Fruit fly (Drosophila melanogaster) whole organism, embryonic: ENCODE results near the gene scramb2.
A peak's percentile ranks its signal among the peaks of the same experiment; 100 is the strongest.

Source experiments
- Abd-B ChIP-seq: fragments of 200-800 bp; sonication (Bioruptor generic); optimal IDR thresholded peaks from 2 replicates; lab custom pipeline; 2018; ENCODE audit warnings: missing biosample characterization, mild to moderate bottlenecking, missing genetic modification characterization, moderate library complexity
- BtbVII ChIP-seq: fragments of 200-800 bp; sonication (Bioruptor generic); optimal IDR thresholded peaks from 3 replicates; lab custom pipeline; 2017; ENCODE audit warnings: missing biosample characterization, mild to moderate bottlenecking, missing genetic modification characterization
- CG10565 ChIP-seq: fragments of 200-800 bp; sonication (Bioruptor generic); optimal IDR thresholded peaks from 3 replicates; lab custom pipeline; 2016; ENCODE audit warnings: missing biosample characterization, mild to moderate bottlenecking, missing genetic modification characterization
- CG11247 ChIP-seq: fragments of 200-800 bp; sonication (Bioruptor generic); IDR thresholded peaks from 2 replicates; pipeline ENCODE4 v1.3.6; 2022; ENCODE audit warnings: missing biosample characterization, missing genetic modification characterization
- CG1233 ChIP-seq: fragments of 200-800 bp; sonication (Bioruptor generic); optimal IDR thresholded peaks from 4 replicates; lab custom pipeline; 2018; ENCODE audit warnings: missing biosample characterization, mild to moderate bottlenecking, missing genetic modification characterization
- CG14014 ChIP-seq: fragments of 200-800 bp; sonication (Bioruptor generic); IDR thresholded peaks from 2 replicates; pipeline ENCODE4 v1.3.6; 2022; ENCODE audit warnings: missing biosample characterization, missing genetic modification characterization
- CG15696 ChIP-seq: fragments of 200-800 bp; sonication (Bioruptor generic); optimal IDR thresholded peaks from 2 replicates; lab custom pipeline; 2019; ENCODE audit warnings: missing biosample characterization, mild to moderate bottlenecking, missing genetic modification characterization, moderate library complexity
- CG17829 ChIP-seq: fragments of 200-800 bp; optimal IDR thresholded peaks from 2 replicates; lab custom pipeline; 2019; ENCODE audit warnings: missing biosample characterization, mild to moderate bottlenecking, missing genetic modification characterization, moderate library complexity
- CG18262 ChIP-seq: fragments of 200-800 bp; optimal IDR thresholded peaks from 3 replicates; lab custom pipeline; 2019; ENCODE audit warnings: missing biosample characterization, mild to moderate bottlenecking, missing genetic modification characterization, moderate library complexity
- CG43689 ChIP-seq: fragments of 200-800 bp; sonication (Bioruptor generic); IDR thresholded peaks from 2 replicates; pipeline ENCODE4 v1.3.6; 2022; ENCODE audit warnings: missing biosample characterization, missing genetic modification characterization
- CG6813 ChIP-seq: fragments of 200-800 bp; sonication (Bioruptor generic); optimal IDR thresholded peaks from 2 replicates; lab custom pipeline; 2017; ENCODE audit warnings: missing biosample characterization, missing genetic modification characterization, mild to moderate bottlenecking, moderate library complexity, missing genetic modification reagents
- CG7372 ChIP-seq: fragments of 200-800 bp; sonication (Bioruptor generic); IDR thresholded peaks from 2 replicates; pipeline ENCODE4 v1.3.6; 2022; ENCODE audit warnings: missing biosample characterization, missing genetic modification characterization
- CG8089 ChIP-seq: fragments of 200-800 bp; sonication (Bioruptor generic); optimal IDR thresholded peaks from 3 replicates; lab custom pipeline; 2016; ENCODE audit warnings: missing biosample characterization, missing genetic modification characterization
- CG8290 ChIP-seq, 3 experiments: fragments of 200-800 bp; sonication (Bioruptor generic); optimal IDR thresholded peaks; 2 replicates each; lab custom pipeline; 2016 to 2019; ENCODE audit warnings: missing biosample characterization in 3 of 3, missing genetic modification characterization in 3 of 3, mild to moderate bottlenecking in 2 of 3, moderate library complexity in 1 of 3
- CG8359 ChIP-seq: fragments of 200-800 bp; sonication (Bioruptor generic); optimal IDR thresholded peaks from 2 replicates; lab custom pipeline; 2017; ENCODE audit warnings: missing biosample characterization, mild to moderate bottlenecking, missing genetic modification characterization, borderline replicate concordance
- Elba2 ChIP-seq: fragments of 200-800 bp; sonication (Bioruptor generic); optimal IDR thresholded peaks from 3 replicates; lab custom pipeline; 2016; ENCODE audit warnings: missing biosample characterization, missing genetic modification characterization
- HHEX ChIP-seq: fragments of 200-800 bp; sonication (Bioruptor generic); optimal IDR thresholded peaks from 3 replicates; lab custom pipeline; 2017; ENCODE audit warnings: missing biosample characterization, mild to moderate bottlenecking, missing genetic modification characterization, missing genetic modification reagents
- Hand ChIP-seq: fragments of 200-800 bp; sonication (Bioruptor generic); optimal IDR thresholded peaks from 2 replicates; lab custom pipeline; 2017; ENCODE audit warnings: mild to moderate bottlenecking, missing biosample characterization, missing genetic modification reagents, missing genetic modification characterization
- Hr3 ChIP-seq: fragments of 200-800 bp; sonication (Bioruptor generic); optimal IDR thresholded peaks from 3 replicates; lab custom pipeline; 2016; ENCODE audit warnings: missing biosample characterization, missing genetic modification characterization
- Hr78 ChIP-seq, 2 experiments: fragments of 200-800 bp in 1 of 2; fragments of >200 bp in 1 of 2; sonication (Bioruptor generic) in 1 of 2; optimal IDR thresholded peaks; 2 replicates each; lab custom pipeline; 2017 to 2019; ENCODE audit warnings: missing biosample characterization in 2 of 2, missing genetic modification characterization in 2 of 2, mild to moderate bottlenecking in 1 of 2, moderate library complexity in 1 of 2
- Meics ChIP-seq: fragments of 200-800 bp; sonication (Bioruptor generic); optimal IDR thresholded peaks from 2 replicates; lab custom pipeline; 2017; ENCODE audit warnings: missing biosample characterization, mild to moderate bottlenecking, missing genetic modification characterization
- Mes4 ChIP-seq: fragments of 200-800 bp; sonication (Bioruptor generic); optimal IDR thresholded peaks from 2 replicates; lab custom pipeline; 2016; ENCODE audit warnings: missing biosample characterization, missing genetic modification characterization
- NC2α ChIP-seq: fragments of 200-800 bp; sonication (Bioruptor generic); optimal IDR thresholded peaks from 2 replicates; lab custom pipeline; 2016; ENCODE audit warnings: missing biosample characterization, missing genetic modification characterization
- Poxn ChIP-seq: fragments of 200-800 bp; sonication (Bioruptor generic); IDR thresholded peaks from 2 replicates; pipeline ENCODE4 v1.3.6; 2022; ENCODE audit warnings: missing biosample characterization, missing genetic modification characterization
- Sin3A ChIP-seq: fragments of >200 bp; optimal IDR thresholded peaks from 2 replicates; lab custom pipeline; 2018
- Sox102F ChIP-seq: fragments of 200-800 bp; sonication (Bioruptor generic); optimal IDR thresholded peaks from 2 replicates; lab custom pipeline; 2018; ENCODE audit warnings: missing biosample characterization, mild to moderate bottlenecking, missing genetic modification characterization, moderate library complexity
- TFAM ChIP-seq: fragments of 200-800 bp; sonication (Bioruptor generic); optimal IDR thresholded peaks from 2 replicates; lab custom pipeline; 2017; ENCODE audit warnings: missing biosample characterization, missing genetic modification characterization, inconsistent platforms
- Taf1 ChIP-seq: fragments of 200-800 bp; sonication (Bioruptor generic); IDR thresholded peaks from 2 replicates; pipeline ENCODE4 v1.3.6; 2022; ENCODE audit warnings: missing biosample characterization, missing genetic modification characterization
- aop ChIP-seq: fragments of 200-800 bp; sonication (Bioruptor generic); IDR thresholded peaks from 2 replicates; pipeline ENCODE4 v1.3.6; 2022; ENCODE audit warnings: missing biosample characterization, missing genetic modification characterization
- az2 ChIP-seq: fragments of 200-800 bp; sonication (Bioruptor generic); optimal IDR thresholded peaks from 3 replicates; lab custom pipeline; 2016; ENCODE audit warnings: missing biosample characterization, missing genetic modification characterization
- crc ChIP-seq: fragments of 200-800 bp; sonication (Bioruptor generic); optimal IDR thresholded peaks from 2 replicates; lab custom pipeline; 2016; ENCODE audit warnings: missing biosample characterization, missing genetic modification characterization
- danr ChIP-seq: fragments of 200-800 bp; sonication (Bioruptor generic); IDR thresholded peaks from 2 replicates; pipeline ENCODE4 v1.3.6; 2022; ENCODE audit warnings: missing biosample characterization, missing genetic modification characterization
- dmrt11E ChIP-seq: fragments of 200-800 bp; sonication (Bioruptor generic); optimal IDR thresholded peaks from 3 replicates; lab custom pipeline; 2018; ENCODE audit warnings: missing biosample characterization, mild to moderate bottlenecking, missing genetic modification characterization, moderate library complexity
- ewg ChIP-seq: fragments of 200-800 bp; sonication (Bioruptor generic); optimal IDR thresholded peaks from 3 replicates; lab custom pipeline; 2017; ENCODE audit warnings: mild to moderate bottlenecking, missing biosample characterization, missing genetic modification reagents, missing genetic modification characterization
- fd3F ChIP-seq: fragments of 200-800 bp; sonication (Bioruptor generic); optimal IDR thresholded peaks from 2 replicates; lab custom pipeline; 2018; ENCODE audit warnings: missing biosample characterization, mild to moderate bottlenecking, missing genetic modification characterization, moderate library complexity
- grau ChIP-seq: fragments of 200-800 bp; optimal IDR thresholded peaks from 3 replicates; lab custom pipeline; 2019; ENCODE audit warnings: missing biosample characterization, mild to moderate bottlenecking, missing genetic modification characterization, moderate library complexity
- gsb ChIP-seq: fragments of 200-800 bp; sonication (Bioruptor generic); IDR thresholded peaks from 2 replicates; pipeline ENCODE4 v1.3.6; 2022; ENCODE audit warnings: missing biosample characterization, missing genetic modification characterization
- h ChIP-seq: fragments of >200 bp; optimal IDR thresholded peaks from 2 replicates; lab custom pipeline; 2017
- jumu ChIP-seq: fragments of 200-800 bp; sonication (Bioruptor generic); optimal IDR thresholded peaks from 3 replicates; lab custom pipeline; 2016; ENCODE audit warnings: missing biosample characterization, missing genetic modification characterization
- luna ChIP-seq: fragments of 200-800 bp; sonication (Bioruptor generic); optimal IDR thresholded peaks from 2 replicates; lab custom pipeline; 2016; ENCODE audit warnings: missing biosample characterization, missing genetic modification characterization
- mirr ChIP-seq: fragments of 200-800 bp; sonication (Bioruptor generic); optimal IDR thresholded peaks from 3 replicates; lab custom pipeline; 2018; ENCODE audit warnings: missing biosample characterization, mild to moderate bottlenecking, missing genetic modification characterization
- pho ChIP-seq: fragments of 200-800 bp; sonication (Bioruptor generic); optimal IDR thresholded peaks from 2 replicates; lab custom pipeline; 2016; ENCODE audit warnings: missing biosample characterization, missing genetic modification characterization
- seq ChIP-seq: fragments of 200-800 bp; sonication (Bioruptor generic); IDR thresholded peaks from 2 replicates; pipeline ENCODE4 v1.3.6; 2022; ENCODE audit warnings: missing biosample characterization, missing genetic modification characterization
- shn ChIP-seq: fragments of 200-800 bp; sonication (Bioruptor generic); optimal IDR thresholded peaks from 3 replicates; lab custom pipeline; 2016; ENCODE audit warnings: missing biosample characterization, missing genetic modification characterization
- sob ChIP-seq: fragments of 200-800 bp; sonication (Bioruptor generic); IDR thresholded peaks from 2 replicates; pipeline ENCODE4 v1.3.6; 2022; ENCODE audit warnings: missing biosample characterization, missing genetic modification characterization
- tio ChIP-seq: fragments of 200-800 bp; sonication (Bioruptor generic); optimal IDR thresholded peaks from 2 replicates; lab custom pipeline; 2017; ENCODE audit warnings: missing biosample characterization, missing genetic modification characterization, inconsistent platforms
- trh ChIP-seq: fragments of 200-800 bp; sonication (Bioruptor generic); optimal IDR thresholded peaks from 2 replicates; lab custom pipeline; 2016; ENCODE audit warnings: missing biosample characterization, missing genetic modification characterization
- ttk ChIP-seq: fragments of 200-800 bp; sonication (Bioruptor generic); IDR thresholded peaks from 2 replicates; pipeline ENCODE4 v2.1.2; 2022; ENCODE audit warnings: missing biosample characterization, missing genetic modification characterization
- tup ChIP-seq: fragments of 200-800 bp; sonication (Bioruptor generic); optimal IDR thresholded peaks from 2 replicates; lab custom pipeline; 2016; ENCODE audit warnings: missing biosample characterization, mild to moderate bottlenecking, missing genetic modification characterization, moderate library complexity
- wek ChIP-seq: fragments of 200-800 bp; sonication (Bioruptor generic); optimal IDR thresholded peaks from 3 replicates; lab custom pipeline; 2018; ENCODE audit warnings: missing biosample characterization, mild to moderate bottlenecking, missing genetic modification characterization, moderate library complexity

The scramb2 gene

DNA sequence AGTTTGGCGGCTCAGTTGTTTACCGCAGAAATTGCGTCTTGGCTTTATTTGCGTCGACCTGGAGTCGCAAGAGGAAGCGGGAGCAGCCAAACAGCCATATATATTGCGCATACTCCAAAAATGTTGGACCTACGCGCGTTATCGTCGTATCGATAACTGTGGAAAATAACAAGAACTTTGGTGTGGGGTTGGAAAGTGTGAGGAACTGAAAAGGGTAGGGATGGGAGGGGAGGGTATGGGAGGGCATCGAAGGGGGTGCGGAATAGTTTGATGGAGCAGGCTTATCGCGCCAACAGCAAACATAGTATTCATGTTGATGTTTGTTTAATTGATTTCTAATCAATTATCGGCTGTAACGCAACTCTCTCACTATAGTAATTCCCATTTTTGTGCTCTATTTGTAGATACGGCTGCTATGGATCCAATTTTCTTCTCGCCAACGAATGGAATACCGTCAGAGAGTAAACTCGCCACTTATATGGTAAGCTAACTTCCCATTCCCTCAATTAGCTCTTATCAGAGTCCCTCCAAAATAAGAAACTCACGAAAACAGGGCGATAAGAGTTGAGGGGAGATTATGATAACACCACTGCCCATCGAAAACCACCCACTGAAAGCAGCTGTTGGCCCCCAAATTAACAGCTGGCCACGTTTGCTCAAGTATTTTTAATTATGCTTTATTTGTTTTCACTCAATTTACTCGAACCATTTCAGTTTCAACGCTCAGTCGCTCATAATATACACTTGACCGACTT lies 36.9 kb upstream of the scramb2 start (continued):
- TF ChIP-seq shn (GFP tag; lab: Kevin White, UChicago) (no peak), wek (peak; percentile 53), gsb (no peak), danr (GFP tag; lab: Robert Waterston, UW) (no peak), Taf1 (GFP tag; lab: Robert Waterston, UW) (no peak), tup (peak; percentile 57), CG10565 (no peak), CG7372 (GFP tag; lab: Robert Waterston, UW) (no peak), luna (GFP tag; lab: Kevin White, UChicago) (no peak), CG14014 (GFP tag; lab: Robert Waterston, UW) (peak; percentile 14; the same call in 1 of the 2 replicates), Sin3A (lab: Kevin White, UChicago) (no peak), NC2α (GFP tag; lab: Kevin White, UChicago) (peak; percentile 46), sob (GFP tag; lab: Robert Waterston, UW) (no peak; the same call in 1 of the 2 replicates), Poxn (GFP tag; lab: Robert Waterston, UW) (no peak), CG8359 (GFP tag; lab: Kevin White, UChicago) (peak; percentile 54), CG6813 (GFP tag; lab: Kevin White, UChicago) (peak; percentile 87), CG8290 (GFP tag; optimal IDR thresholded peaks at IDR 0.05; lab: Kevin White, UChicago) (peak; percentile 31), CG8290 (tag; optimal IDR thresholded peaks at IDR 0.05; lab: Kevin White, UChicago) (peak; percentile 64 to 70), mirr (GFP tag; lab: Kevin White, UChicago) (peak; percentile 87), CG15696 (tag; lab: Kevin White, UChicago) (peak; percentile 70), ewg (GFP tag; lab: Kevin White, UChicago) (peak; percentile 67), crc (GFP tag; lab: Kevin White, UChicago) (no peak), CG43689 (GFP tag; lab: Robert Waterston, UW) (no peak), pho (no peak), dmrt11E (peak; percentile 54), grau (tag; lab: Kevin White, UChicago) (peak; percentile 19), CG17829 (peak; percentile 5), Abd-B (GFP tag; lab: Kevin White, UChicago) (no peak), Hr78 (GFP tag; optimal IDR thresholded peaks at IDR 0.05; lab: Kevin White, UChicago) (peak in 1 of 2 experiments; percentile 32), jumu (no peak), CG18262 (peak; percentile 45), BtbVII (GFP tag; lab: Kevin White, UChicago) (peak; percentile 71), Hr3 (GFP tag; lab: Kevin White, UChicago) (no peak), Meics (GFP tag; lab: Kevin White, UChicago) (peak; percentile 28), h (lab: Kevin White, UChicago) (no peak), ttk (peak; percentile 46; the same call in 1 of the 2 replicates), tio (no peak), Mes4 (GFP tag; lab: Kevin White, UChicago) (peak; percentile 50), CG1233 (GFP tag; lab: Kevin White, UChicago) (peak; percentile 52), TFAM (GFP tag; lab: Kevin White, UChicago) (peak; percentile 47), aop (GFP tag; lab: Robert Waterston, UW) (peak; percentile 44; the same call in 1 of the 2 replicates), Elba2 (GFP tag; lab: Kevin White, UChicago) (no peak), seq (GFP tag; lab: Robert Waterston, UW) (peak; percentile 61; the same call in 1 of the 2 replicates), CG8089 (peak; percentile 74), HHEX (peak; percentile 63), az2 (GFP tag; lab: Kevin White, UChicago) (no peak), Hand (GFP tag; lab: Kevin White, UChicago) (peak; percentile 39), trh (GFP tag; lab: Kevin White, UChicago) (no peak), Sox102F (no peak), fd3F (GFP tag; lab: Kevin White, UChicago) (no peak), CG11247 (GFP tag; lab: Robert Waterston, UW) (no peak)
